Worm (Caenorhabditis elegans): ENCODE results near the gene F58A3.4.

Gene F58A3.4

DNA sequence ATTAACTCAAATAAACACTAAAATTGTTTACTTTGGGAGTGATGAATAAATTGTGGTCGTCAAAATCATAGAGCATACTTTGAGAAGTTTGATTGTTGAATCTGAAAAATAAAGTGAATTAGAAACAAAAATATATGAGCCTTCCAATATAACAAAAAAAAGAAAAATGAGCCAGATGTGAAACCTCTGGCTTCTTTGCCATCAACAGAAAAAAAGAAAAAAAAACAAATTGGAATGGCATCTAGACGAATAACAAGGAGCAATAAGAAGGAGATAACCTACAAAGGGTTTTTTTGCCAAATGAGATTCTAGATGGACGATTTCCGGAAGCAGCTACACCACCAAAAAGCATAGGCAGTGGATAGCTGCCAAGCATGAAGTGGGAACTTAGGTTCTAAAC lies at the start of gene F58A3.4:
TSS of gene F58A3.4 (minus strand) at position 101 of the 400 bp plus-strand sequence.
- TF ChIP-seq syd-9 (tag; optimal IDR thresholded peaks at IDR 0.05) (no peak), ceh-31 (tag; optimal IDR thresholded peaks at IDR 0.05) (no peak), K02D7.2 (tag; optimal IDR thresholded peaks at IDR 0.05) (no peak), ceh-9 (tag; optimal IDR thresholded peaks at IDR 0.05) (no peak), F13H6.1 (tag; optimal IDR thresholded peaks at IDR 0.05) (no peak), fkh-10 (GFP tag; optimal IDR thresholded peaks at IDR 0.05) (no peak), che-1 (tag; optimal IDR thresholded peaks at IDR 0.05) (no peak), lin-11 (tag; optimal IDR thresholded peaks at IDR 0.05) (no peak), nfya-1 (tag; optimal IDR thresholded peaks at IDR 0.05) (no peak), pag-3 (tag; optimal IDR thresholded peaks at IDR 0.05; ENCODE audit: borderline replicate concordance) (no peak), unc-55 (GFP tag; optimal IDR thresholded peaks at IDR 0.05) (no peak), eyg-1 (tag; optimal IDR thresholded peaks at IDR 0.05) (no peak), ceh-14 (tag; optimal IDR thresholded peaks at IDR 0.05) (no peak), elt-2 (tag; optimal IDR thresholded peaks at IDR 0.05) (no peak), rnt-1 (tag; optimal IDR thresholded peaks at IDR 0.05) (no peak), pax-1 (tag; optimal IDR thresholded peaks at IDR 0.05) (no peak), hlh-30 (tag; optimal IDR thresholded peaks at IDR 0.05; ENCODE audit: insufficient read depth) (no peak), ceh-22 (tag; optimal IDR thresholded peaks at IDR 0.05) (no peak)

DNA sequence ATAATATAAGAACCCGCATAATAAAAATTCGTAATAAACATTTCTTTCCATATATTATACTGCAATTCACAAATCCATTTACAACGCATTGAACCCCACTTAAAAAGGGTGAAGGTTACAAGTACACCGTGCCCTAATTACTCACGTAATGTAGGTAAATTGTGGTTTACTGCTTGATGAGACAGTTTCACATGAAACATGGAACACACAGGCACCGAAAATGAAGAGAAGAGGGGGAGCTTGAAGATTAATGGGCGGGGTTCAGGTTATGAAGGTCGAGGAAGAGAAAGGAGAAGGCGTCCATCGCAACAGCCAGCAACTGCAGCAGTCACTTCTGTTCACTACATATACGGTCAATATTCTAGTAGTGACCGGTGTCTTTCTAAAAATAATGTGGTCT lies 49.3 kb upstream of the F58A3.4 start, which contains the start of gene lpr-6:
TSS of gene lpr-6 (plus strand) at position 251 of the 400 bp plus-strand sequence.
- no peak for TF ChIP-seq unc-86 (tag; optimal IDR thresholded peaks at IDR 0.05)
- TF ChIP-seq ama-1 (optimal IDR thresholded peaks at IDR 0.05) = peak; percentile 19
- TF ChIP-seq ceh-48 (tag; optimal IDR thresholded peaks at IDR 0.05) = no peak
- TF ChIP-seq ceh-24 (tag; optimal IDR thresholded peaks at IDR 0.05) = no peak
- TF ChIP-seq ceh-31 (tag; optimal IDR thresholded peaks at IDR 0.05) = peak; percentile 2
- TF ChIP-seq hlh-30 (tag; optimal IDR thresholded peaks at IDR 0.05; ENCODE audit: insufficient read depth) = no peak
- no peak for TF ChIP-seq sox-2 (GFP tag; IDR thresholded peaks at IDR 0.05)

- TF ChIP-seq nfya-1 (tag; optimal IDR thresholded peaks at IDR 0.05) (peak; percentile 54), rnt-1 (tag; optimal IDR thresholded peaks at IDR 0.05) (peak; percentile 74), unc-55 (GFP tag; optimal IDR thresholded peaks at IDR 0.05) (peak; percentile 63), lim-6 (tag; optimal IDR thresholded peaks at IDR 0.05) (no peak), ceh-31 (tag; optimal IDR thresholded peaks at IDR 0.05) (peak; percentile 4), unc-3 (GFP tag; conservative IDR thresholded peaks at IDR 0.05) (no peak), unc-3 (tag; optimal IDR thresholded peaks at IDR 0.05) (no peak), pros-1 (tag; optimal IDR thresholded peaks at IDR 0.05) (peak; percentile 0)
Measured at ce11 chrX:11057028-11057427, 46.6 kb upstream of the F58A3.4 start, which contains the start of gene lpr-3. lpr-3 (plus strand) TSS chrX:11057401.

- no peak for TF ChIP-seq ceh-45 (GFP tag; IDR thresholded peaks at IDR 0.05)
- no peak for TF ChIP-seq hlh-30 (tag; optimal IDR thresholded peaks at IDR 0.05; ENCODE audit: insufficient read depth)
- no peak for TF ChIP-seq sox-2 (GFP tag; IDR thresholded peaks at IDR 0.05)
- TF ChIP-seq fax-1 (tag; optimal IDR thresholded peaks at IDR 0.05) = no peak
- no peak for TF ChIP-seq fkh-6 (tag; optimal IDR thresholded peaks at IDR 0.05)
- no peak for TF ChIP-seq ceh-9 (tag; optimal IDR thresholded peaks at IDR 0.05)
- no peak for TF ChIP-seq T23F11.4 (GFP tag; optimal IDR thresholded peaks at IDR 0.05)
- no peak for TF ChIP-seq ceh-31 (tag; optimal IDR thresholded peaks at IDR 0.05)
- TF ChIP-seq ceh-34 (tag; optimal IDR thresholded peaks at IDR 0.05) = no peak
- no peak for TF ChIP-seq pros-1 (tag; optimal IDR thresholded peaks at IDR 0.05)
- TF ChIP-seq ceh-48 (tag; optimal IDR thresholded peaks at IDR 0.05) = no peak
- TF ChIP-seq ceh-19 (GFP tag; optimal IDR thresholded peaks at IDR 0.05) = no peak
- TF ChIP-seq zip-5 (tag; optimal IDR thresholded peaks at IDR 0.05) = no peak
- TF ChIP-seq pag-3 (tag; optimal IDR thresholded peaks at IDR 0.05; ENCODE audit: borderline replicate concordance) = no peak
- no peak for TF ChIP-seq mec-3 (tag; optimal IDR thresholded peaks at IDR 0.05; ENCODE audit: borderline replicate concordance)
- no peak for TF ChIP-seq gmeb-2 (tag; optimal IDR thresholded peaks at IDR 0.05)
- TF ChIP-seq ref-2 (tag; optimal IDR thresholded peaks at IDR 0.05) = no peak
- TF ChIP-seq pqm-1 (tag; optimal IDR thresholded peaks at IDR 0.05) = no peak
Measured at ce11 chrX:11053615-11054014, 43.1 kb upstream of the F58A3.4 start, which contains the start of gene C09F12.2. C09F12.2 (plus strand) TSS chrX:11053915.
